Worm (Caenorhabditis elegans): ENCODE data around the gene ceh-54.
A peak's percentile ranks its signal among the peaks of the same experiment; 100 is the strongest.

Gene ceh-54

DNA sequence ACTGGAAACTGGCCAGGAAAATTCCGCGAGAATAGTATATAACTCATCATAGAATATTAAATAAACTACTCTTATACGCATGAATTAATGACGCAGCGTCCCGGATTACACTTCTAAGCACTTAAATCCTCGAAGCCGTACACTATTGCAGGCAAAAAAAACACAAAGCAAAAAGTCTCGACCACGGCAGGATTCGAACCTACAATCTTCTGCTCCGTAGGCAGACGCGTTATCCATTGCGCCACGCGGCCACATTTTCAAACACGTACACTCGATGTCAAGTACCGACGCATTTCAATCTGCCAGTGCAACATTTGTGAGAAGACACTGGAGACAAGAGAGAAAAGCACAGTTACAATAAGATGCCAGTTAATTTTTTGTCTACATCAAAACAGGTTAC, 25.9 kb upstream of the ceh-54 start (continued):
- TF ChIP-seq unc-130 (tag; optimal IDR thresholded peaks at IDR 0.05) = no peak
- TF ChIP-seq lin-35 (GFP tag; optimal IDR thresholded peaks at IDR 0.05) = peak; percentile 9 to 68
- TF ChIP-seq lir-3 (tag; optimal IDR thresholded peaks at IDR 0.05; ENCODE audit: poor library complexity) = peak; percentile 23
- TF ChIP-seq nhr-84 (tag; optimal IDR thresholded peaks at IDR 0.05) = no peak
- no peak for TF ChIP-seq pag-3 (tag; optimal IDR thresholded peaks at IDR 0.05; ENCODE audit: borderline replicate concordance, insufficient read depth)
- peak; percentile 72 for TF ChIP-seq nhr-19 (GFP tag; conservative IDR thresholded peaks at IDR 0.05)
- TF ChIP-seq lsy-2 (tag; optimal IDR thresholded peaks at IDR 0.05) = peak in 1 of 2 experiments; percentile 48
- peak; percentile 72 for TF ChIP-seq nhr-71 (tag; optimal IDR thresholded peaks at IDR 0.05)
- peak; percentile 65 for TF ChIP-seq nhr-20 (tag; optimal IDR thresholded peaks at IDR 0.05)
- peak; percentile 5; the same call in 1 of the 2 replicates for TF ChIP-seq unc-98 (GFP tag; IDR thresholded peaks at IDR 0.05)
- TF ChIP-seq fos-1 (tag; optimal IDR thresholded peaks at IDR 0.05) = peak; percentile 27
- TF ChIP-seq lin-39 (tag; optimal IDR thresholded peaks at IDR 0.05) = no peak
- peak; percentile 72 for TF ChIP-seq dsc-1 (tag; optimal IDR thresholded peaks at IDR 0.05)
- TF ChIP-seq swsn-7 (tag; optimal IDR thresholded peaks at IDR 0.05) = peak; percentile 50
- peak in 1 of 2 experiments; percentile 52 for TF ChIP-seq mdl-1 (tag; optimal IDR thresholded peaks at IDR 0.05)
- TF ChIP-seq unc-86 (tag; optimal IDR thresholded peaks at IDR 0.05) = peak; percentile 45
- peak; percentile 67 for TF ChIP-seq nhr-90 (tag; optimal IDR thresholded peaks at IDR 0.05; ENCODE audit: poor library complexity)
- peak; percentile 55 for TF ChIP-seq tbx-2 (tag; optimal IDR thresholded peaks at IDR 0.05)
- no peak for TF ChIP-seq zag-1 (tag; optimal IDR thresholded peaks at IDR 0.05)
- TF ChIP-seq lin-14 (GFP tag; optimal IDR thresholded peaks at IDR 0.05) = peak; percentile 66
- peak in 1 of 6 experiments; percentile 58 for TF ChIP-seq elt-3 (tag; optimal IDR thresholded peaks at IDR 0.05)
- no peak for TF ChIP-seq ceh-90 (tag; optimal IDR thresholded peaks at IDR 0.05)
- TF ChIP-seq snu-23 (GFP tag; optimal IDR thresholded peaks at IDR 0.05) = peak; percentile 76
- TF ChIP-seq ztf-11 (tag; optimal IDR thresholded peaks at IDR 0.05) = no peak
- TF ChIP-seq skn-1 (tag; optimal IDR thresholded peaks at IDR 0.05) = peak; percentile 23
- no peak for TF ChIP-seq egl-13 (tag; optimal IDR thresholded peaks at IDR 0.05)
- peak; percentile 42; the same call in 1 of the 2 replicates for TF ChIP-seq ceh-88 (GFP tag; IDR thresholded peaks at IDR 0.05)
- TF ChIP-seq lin-13 (GFP tag; optimal IDR thresholded peaks at IDR 0.05) = no peak
- no peak for TF ChIP-seq tlp-1 (tag; optimal IDR thresholded peaks at IDR 0.05)
- no peak for TF ChIP-seq lin-15B (tag; optimal IDR thresholded peaks at IDR 0.05)
- TF ChIP-seq nhr-47 (tag; optimal IDR thresholded peaks at IDR 0.05) = peak; percentile 75
- peak; percentile 77 for TF ChIP-seq rnt-1 (tag; optimal IDR thresholded peaks at IDR 0.05)

DNA sequence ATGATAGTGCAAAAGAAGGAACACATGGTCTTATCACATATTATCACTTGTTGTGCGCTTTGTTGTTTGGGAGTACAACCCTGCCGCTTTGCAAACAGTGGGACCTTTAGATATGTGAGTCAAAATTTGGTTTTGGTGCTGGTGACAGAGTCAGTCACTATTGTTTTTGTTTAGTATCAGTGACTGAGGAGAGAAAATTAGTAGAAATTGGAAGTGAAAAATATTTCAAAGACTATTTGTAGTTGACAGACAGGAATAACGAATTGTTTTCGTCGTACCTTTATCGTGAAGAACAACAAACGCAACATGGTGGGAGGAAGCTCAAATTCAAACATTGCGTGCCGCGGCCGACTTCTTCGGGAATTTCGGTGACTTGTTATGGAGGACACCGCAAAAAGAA, 22.5 kb upstream of the ceh-54 start, which contains the start of gene lrch-1:
Gene lrch-1 (minus strand): TSS at position 101 of the 400 bp plus-strand sequence.
- TF ChIP-seq unc-98 (GFP tag; IDR thresholded peaks at IDR 0.05) (no peak), rnt-1 (tag; optimal IDR thresholded peaks at IDR 0.05) (no peak), nhr-47 (tag; optimal IDR thresholded peaks at IDR 0.05) (no peak), ces-1 (GFP tag; optimal IDR thresholded peaks at IDR 0.05) (no peak), ztf-4 (tag; optimal IDR thresholded peaks at IDR 0.05) (no peak), pax-3 (tag; optimal IDR thresholded peaks at IDR 0.05) (no peak), unc-30 (tag; optimal IDR thresholded peaks at IDR 0.05) (no peak)

DNA sequence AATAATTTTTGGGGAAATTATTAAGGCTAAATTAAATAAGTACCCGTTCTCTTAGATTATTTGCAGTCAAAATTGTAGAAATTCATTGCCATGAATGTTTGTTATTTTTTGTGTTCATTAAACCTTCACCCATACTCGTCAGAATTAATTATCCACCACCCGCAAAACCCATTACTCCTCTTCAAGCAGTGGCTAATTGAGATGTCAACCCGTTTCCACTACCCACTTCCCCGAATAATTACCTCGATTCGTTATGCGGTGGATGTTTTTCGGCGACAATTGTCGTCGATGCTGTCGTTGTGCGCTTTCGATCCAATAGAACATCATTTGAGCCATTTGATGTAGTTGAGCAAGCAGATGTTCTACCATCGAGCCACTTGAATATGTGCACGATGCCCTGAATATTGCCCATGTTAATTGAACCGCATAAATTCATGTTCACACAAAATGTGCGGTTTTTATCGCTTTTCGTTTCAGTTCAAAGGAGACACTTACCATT, 17.3 kb upstream of the ceh-54 start:
- TF ChIP-seq hlh-4 (tag; optimal IDR thresholded peaks at IDR 0.05) (no peak), mep-1 (tag; optimal IDR thresholded peaks at IDR 0.05) (no peak), efl-1 (optimal IDR thresholded peaks at IDR 0.05) (no peak), efl-1 (GFP tag; optimal IDR thresholded peaks at IDR 0.05 in 1 of 2) (peak in 1 of 2 experiments; percentile 45)

All from whole organism, L1 larva.